Fruit fly (Drosophila melanogaster) whole organism, wandering third instar larva: ENCODE results near the gene Lsp2.

Source experiments
- Abd-B ChIP-seq: fragments of >200 bp; optimal IDR thresholded peaks from 2 replicates; lab custom pipeline; 2017; ENCODE audit warnings: missing biosample characterization, missing genetic modification characterization
- CG32264 ChIP-seq: fragments of 200-800 bp; sonication (Bioruptor generic); optimal IDR thresholded peaks from 2 replicates; lab custom pipeline; 2016; ENCODE audit warnings: missing biosample characterization, missing genetic modification characterization
- CG9705 ChIP-seq: fragments of 200-800 bp; sonication (Bioruptor generic); optimal IDR thresholded peaks from 2 replicates; lab custom pipeline; 2018; ENCODE audit warnings: missing biosample characterization, mild to moderate bottlenecking, missing genetic modification characterization
- CrebA ChIP-seq: fragments of 200-800 bp; sonication (Bioruptor generic); optimal IDR thresholded peaks from 2 replicates; lab custom pipeline; 2016; ENCODE audit warnings: missing biosample characterization, mild to moderate bottlenecking, missing genetic modification characterization, borderline replicate concordance
- Dfd ChIP-seq: fragments of >200 bp; optimal IDR thresholded peaks from 2 replicates; lab custom pipeline; 2017; ENCODE audit warnings: missing biosample characterization, missing genetic modification characterization
- Dif ChIP-seq: fragments of 200-275, 200-300 bp; sonication (Bioruptor generic); optimal IDR thresholded peaks from 2 replicates; lab custom pipeline; 2018; ENCODE audit warnings: missing biosample characterization, missing genetic modification characterization; ENCODE audit not compliant: partially characterized antibody
- GATAd ChIP-seq: sonication (Bioruptor generic); optimal IDR thresholded peaks from 2 replicates; lab custom pipeline; 2016; ENCODE audit warnings: missing biosample characterization, missing genetic modification characterization
- HLH106 ChIP-seq: fragments of 200-800 bp; optimal IDR thresholded peaks from 3 replicates; lab custom pipeline; 2019; ENCODE audit warnings: missing biosample characterization, mild to moderate bottlenecking, missing genetic modification characterization, moderate library complexity
- Hnf4 ChIP-seq: fragments of 200-800 bp; sonication (Bioruptor generic); optimal IDR thresholded peaks from 2 replicates; lab custom pipeline; 2016; ENCODE audit warnings: missing biosample characterization, mild to moderate bottlenecking, missing genetic modification characterization
- Hr78 ChIP-seq: fragments of >200 bp; optimal IDR thresholded peaks from 2 replicates; lab custom pipeline; 2017; ENCODE audit warnings: missing biosample characterization, missing genetic modification characterization
- Hr83 ChIP-seq: fragments of 200-300 bp; sonication (Bioruptor generic); optimal IDR thresholded peaks from 2 replicates; lab custom pipeline; 2016; ENCODE audit warnings: missing biosample characterization, mild to moderate bottlenecking, missing genetic modification characterization, moderate library complexity; ENCODE audit not compliant: poor library complexity, severe bottlenecking
- Jra ChIP-seq: sonication (Bioruptor generic); optimal IDR thresholded peaks from 2 replicates; lab custom pipeline; 2016; ENCODE audit warnings: missing biosample characterization, missing genetic modification characterization
- Mio ChIP-seq: sonication (Bioruptor generic); optimal IDR thresholded peaks from 2 replicates; lab custom pipeline; 2016; ENCODE audit warnings: missing biosample characterization, missing genetic modification characterization
- Myc ChIP-seq: fragments of >200 bp; optimal IDR thresholded peaks from 2 replicates; lab custom pipeline; 2017
- N ChIP-seq: fragments of >200 bp; optimal IDR thresholded peaks from 2 replicates; lab custom pipeline; 2018; ENCODE audit warnings: missing biosample characterization, missing external identifiers, missing genetic modification characterization
- OdsH ChIP-seq: fragments of 200-800 bp; sonication (Bioruptor generic); optimal IDR thresholded peaks from 2 replicates; lab custom pipeline; 2016; ENCODE audit warnings: missing biosample characterization, mild to moderate bottlenecking, missing genetic modification characterization
- Rel ChIP-seq, 2 experiments: fragments of 200-800 bp; sonication (Bioruptor generic) in 1 of 2; optimal IDR thresholded peaks; 2 replicates in 1 of 2; 3 replicates in 1 of 2; lab custom pipeline; 2016 to 2019; ENCODE audit warnings: mild to moderate bottlenecking in 2 of 2, missing biosample characterization in 2 of 2, missing genetic modification characterization in 2 of 2, moderate library complexity in 1 of 2
- Sp1 ChIP-seq: fragments of 200-800 bp; sonication (Bioruptor generic); optimal IDR thresholded peaks from 3 replicates; lab custom pipeline; 2019; ENCODE audit warnings: missing biosample characterization, mild to moderate bottlenecking, missing genetic modification characterization, moderate library complexity
- Vsx2 ChIP-seq: fragments of 200-300, 225-300 bp; sonication (Bioruptor generic); optimal IDR thresholded peaks from 2 replicates; lab custom pipeline; 2018; ENCODE audit warnings: missing biosample characterization, missing genetic modification characterization; ENCODE audit not compliant: partially characterized antibody
- br ChIP-seq: fragments of 200-800 bp; sonication (Bioruptor generic); optimal IDR thresholded peaks from 2 replicates; lab custom pipeline; 2016; ENCODE audit warnings: missing biosample characterization, missing genetic modification characterization
- brk ChIP-seq: fragments of 200-800 bp; sonication (Bioruptor generic); optimal IDR thresholded peaks from 2 replicates; lab custom pipeline; 2016; ENCODE audit warnings: missing biosample characterization, mild to moderate bottlenecking, missing genetic modification characterization
- dl ChIP-seq, 2 experiments: fragments of 175-275, 200-275 bp in 1 of 2; fragments of 200-275 bp in 1 of 2; sonication (Bioruptor generic); optimal IDR thresholded peaks; lab custom pipeline; 2018; ENCODE audit warnings: mild to moderate bottlenecking in 2 of 2, missing biosample characterization in 2 of 2, missing genetic modification characterization in 2 of 2, moderate library complexity in 2 of 2; ENCODE audit not compliant: partially characterized antibody in 2 of 2, insufficient read depth in 1 of 2
- dmrt93B ChIP-seq: fragments of 200-800 bp; sonication (Bioruptor generic); optimal IDR thresholded peaks from 2 replicates; lab custom pipeline; 2018; ENCODE audit warnings: missing biosample characterization, mild to moderate bottlenecking, missing genetic modification characterization
- dsf ChIP-seq: sonication (Bioruptor generic); optimal IDR thresholded peaks from 2 replicates; lab custom pipeline; 2016; ENCODE audit warnings: missing biosample characterization, missing genetic modification characterization, borderline replicate concordance
- ey ChIP-seq: fragments of 200-800 bp; sonication (Bioruptor generic); optimal IDR thresholded peaks from 2 replicates; lab custom pipeline; 2016; ENCODE audit warnings: missing biosample characterization, missing genetic modification characterization
- foxo ChIP-seq, 2 experiments: fragments of 200-800 bp; sonication (Bioruptor generic); optimal IDR thresholded peaks; 2 replicates in 1 of 2; 3 replicates in 1 of 2; lab custom pipeline; 2016 to 2017; ENCODE audit warnings: missing biosample characterization in 2 of 2, missing genetic modification characterization in 2 of 2
- fru ChIP-seq: fragments of 200-800 bp; sonication (Bioruptor generic); optimal IDR thresholded peaks from 3 replicates; lab custom pipeline; 2016; ENCODE audit warnings: missing biosample characterization, mild to moderate bottlenecking, missing genetic modification characterization
- h ChIP-seq: fragments of 200-800 bp; sonication (Bioruptor generic); optimal IDR thresholded peaks from 3 replicates; lab custom pipeline; 2016; ENCODE audit warnings: missing biosample characterization, mild to moderate bottlenecking, missing genetic modification characterization
- jim ChIP-seq: fragments of 175-275, 200-325 bp; sonication (Bioruptor generic); optimal IDR thresholded peaks from 2 replicates; lab custom pipeline; 2016; ENCODE audit warnings: missing biosample characterization, mild to moderate bottlenecking, missing genetic modification characterization
- lola ChIP-seq: fragments of >200 bp; optimal IDR thresholded peaks from 2 replicates; lab custom pipeline; 2017; ENCODE audit warnings: missing biosample characterization, missing genetic modification characterization
- pan ChIP-seq: fragments of >200 bp; optimal IDR thresholded peaks from 2 replicates; lab custom pipeline; 2017
- psq ChIP-seq: fragments of 200-800 bp; sonication (Bioruptor generic); optimal IDR thresholded peaks from 3 replicates; lab custom pipeline; 2017; ENCODE audit warnings: missing biosample characterization, mild to moderate bottlenecking, missing genetic modification characterization, moderate library complexity
- rgr ChIP-seq: fragments of 200-800 bp; sonication (Bioruptor generic); optimal IDR thresholded peaks from 3 replicates; lab custom pipeline; 2016; ENCODE audit warnings: missing biosample characterization, mild to moderate bottlenecking, missing genetic modification characterization
- sage ChIP-seq: fragments of 200-800 bp; sonication (Bioruptor generic); optimal IDR thresholded peaks from 2 replicates; lab custom pipeline; 2016; ENCODE audit warnings: missing biosample characterization, mild to moderate bottlenecking, missing genetic modification characterization
- sv ChIP-seq: fragments of 200-800 bp; sonication (Bioruptor generic); optimal IDR thresholded peaks from 3 replicates; lab custom pipeline; 2016; ENCODE audit warnings: missing biosample characterization, missing genetic modification characterization
- tai ChIP-seq: sonication (Bioruptor generic); optimal IDR thresholded peaks from 2 replicates; lab custom pipeline; 2016; ENCODE audit warnings: missing biosample characterization, missing genetic modification characterization
- usp ChIP-seq: fragments of >200 bp; optimal IDR thresholded peaks from 2 replicates; lab custom pipeline; 2017; ENCODE audit warnings: missing biosample characterization, missing genetic modification characterization
- woc ChIP-seq: sonication (Bioruptor generic); optimal IDR thresholded peaks from 2 replicates; lab custom pipeline; 2016; ENCODE audit warnings: missing biosample characterization, mild to moderate bottlenecking, missing genetic modification characterization

Lsp2 gene

DNA sequence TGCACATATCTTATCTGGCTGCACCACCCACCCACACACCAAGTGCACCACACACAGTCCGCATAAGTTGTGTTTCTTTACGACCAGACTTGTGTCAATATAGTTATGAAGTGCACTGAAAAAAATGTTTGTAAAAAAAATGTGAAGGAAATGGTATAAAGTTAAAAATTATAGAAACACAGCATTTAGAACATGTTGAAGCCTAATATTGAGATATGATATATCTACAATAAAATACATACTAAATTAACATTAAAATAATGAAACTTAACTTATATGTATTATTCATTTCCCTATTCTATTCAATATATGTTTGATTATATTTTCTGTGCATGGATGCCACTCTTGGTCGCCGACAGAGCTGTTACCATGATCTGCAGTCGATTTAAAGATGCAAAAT is 16.2 kb upstream of the Lsp2 start:
- TF ChIP-seq Hr78 (GFP tag; lab: Kevin White, UChicago) (no peak), fru (GFP tag; lab: Kevin White, UChicago) (no peak), Myc (lab: Kevin White, UChicago) (no peak), OdsH (GFP tag; lab: Kevin White, UChicago) (no peak), Mio (no peak), dmrt93B (GFP tag; lab: Kevin White, UChicago) (no peak), brk (GFP tag; lab: Kevin White, UChicago) (no peak), Dfd (GFP tag; lab: Kevin White, UChicago) (no peak), CrebA (GFP tag; lab: Kevin White, UChicago) (no peak), psq (no peak), Jra (no peak), Sp1 (GFP tag; lab: Kevin White, UChicago) (no peak), HLH106 (no peak), rgr (GFP tag; lab: Kevin White, UChicago) (no peak), Vsx2 (GFP tag; lab: Kevin White, UChicago) (no peak)

DNA sequence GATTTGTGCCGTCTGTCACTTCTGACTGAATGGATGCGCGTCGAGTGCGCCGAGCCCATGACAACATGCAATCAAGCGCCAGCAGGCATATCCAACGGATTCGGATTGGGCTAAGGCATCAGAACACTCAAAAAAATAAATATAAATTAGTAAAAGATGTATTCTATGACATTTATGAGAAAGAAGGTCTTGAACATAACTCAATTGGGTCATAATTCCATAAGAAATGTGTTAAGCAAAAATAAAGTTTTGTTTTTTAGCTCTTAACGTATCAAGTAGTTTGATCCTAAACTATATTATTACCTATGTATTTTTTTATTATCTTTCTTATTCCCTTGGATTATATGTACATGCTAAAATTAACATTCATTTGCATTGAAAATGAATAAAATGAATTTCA is 15.6 kb upstream of the Lsp2 start:
- no peak for TF ChIP-seq Hr83 (GFP tag; lab: Kevin White, UChicago)
- no peak for TF ChIP-seq Jra
- no peak for TF ChIP-seq Dfd (GFP tag; lab: Kevin White, UChicago)
- no peak for TF ChIP-seq jim (GFP tag; lab: Kevin White, UChicago)
- no peak for TF ChIP-seq brk (GFP tag; lab: Kevin White, UChicago)
- TF ChIP-seq HLH106, result no peak

DNA sequence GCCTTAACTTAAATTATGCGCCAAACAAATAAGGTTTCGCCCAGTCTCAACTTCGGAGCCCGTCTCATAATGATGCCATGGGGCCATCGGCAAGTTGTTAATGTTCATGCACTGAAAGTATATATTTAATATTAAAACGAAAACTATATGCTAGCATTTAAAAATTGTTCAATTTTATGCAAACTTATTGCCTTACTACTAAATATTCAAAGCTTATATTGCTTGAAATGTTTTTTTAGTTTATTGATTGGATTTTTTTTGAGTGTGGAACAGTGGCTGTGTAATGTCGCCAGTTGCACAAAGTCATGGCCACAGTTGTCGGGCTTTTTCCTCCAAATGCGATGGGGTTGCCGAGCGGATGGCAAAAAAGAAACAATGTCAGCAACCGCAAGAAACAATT is 15.0 kb upstream of the Lsp2 start:
- TF ChIP-seq HLH106, result peak; percentile 78
- no peak for TF ChIP-seq CrebA (GFP tag; lab: Kevin White, UChicago)
- TF ChIP-seq Sp1 (GFP tag; lab: Kevin White, UChicago), result peak; percentile 74
- TF ChIP-seq Rel (GFP tag; optimal IDR thresholded peaks at IDR 0.05; lab: Kevin White, UChicago), result no peak
- no peak for TF ChIP-seq Rel (tag; optimal IDR thresholded peaks at IDR 0.05; lab: Kevin White, UChicago)
- no peak for TF ChIP-seq usp (GFP tag; lab: Kevin White, UChicago)
- TF ChIP-seq OdsH (GFP tag; lab: Kevin White, UChicago), result peak; percentile 77
- peak; percentile 79 for TF ChIP-seq Hnf4 (GFP tag; lab: Kevin White, UChicago)
- TF ChIP-seq Dif (GFP tag; lab: Kevin White, UChicago), result no peak
- peak; percentile 73 for TF ChIP-seq rgr (GFP tag; lab: Kevin White, UChicago)
- no peak for TF ChIP-seq sv
- TF ChIP-seq Vsx2 (GFP tag; lab: Kevin White, UChicago), result no peak
- peak; percentile 62 for TF ChIP-seq dmrt93B (GFP tag; lab: Kevin White, UChicago)
- peak in 1 of 2 experiments; percentile 74 for TF ChIP-seq foxo (GFP tag; optimal IDR thresholded peaks at IDR 0.05; lab: Kevin White, UChicago)
- no peak for TF ChIP-seq dl (GFP tag; optimal IDR thresholded peaks at IDR 0.05; lab: Kevin White, UChicago; ENCODE audit: insufficient read depth in 1 of 2, partially characterized antibody in 2 of 2)
- TF ChIP-seq Myc (lab: Kevin White, UChicago), result no peak
- no peak for TF ChIP-seq pan (lab: Kevin White, UChicago)
- peak; percentile 79 for TF ChIP-seq br (GFP tag; lab: Kevin White, UChicago)
- TF ChIP-seq Mio, result no peak
- TF ChIP-seq Abd-B (GFP tag; lab: Kevin White, UChicago), result no peak
- no peak for TF ChIP-seq Dfd (GFP tag; lab: Kevin White, UChicago)
- TF ChIP-seq N, result no peak
- peak; percentile 68 for TF ChIP-seq ey (GFP tag; lab: Kevin White, UChicago)
- TF ChIP-seq psq, result peak; percentile 50
- peak; percentile 75 for TF ChIP-seq woc
- no peak for TF ChIP-seq Hr78 (GFP tag; lab: Kevin White, UChicago)
- TF ChIP-seq dsf (GFP tag; lab: Kevin White, UChicago), result no peak
- TF ChIP-seq jim (GFP tag; lab: Kevin White, UChicago), result no peak
- TF ChIP-seq Hr83 (GFP tag; lab: Kevin White, UChicago), result no peak
- TF ChIP-seq Jra, result peak; percentile 37
- no peak for TF ChIP-seq GATAd (GFP tag; lab: Kevin White, UChicago)
- no peak for TF ChIP-seq lola (GFP tag; lab: Kevin White, UChicago)
- TF ChIP-seq tai (GFP tag; lab: Kevin White, UChicago), result peak; percentile 67
- TF ChIP-seq fru (GFP tag; lab: Kevin White, UChicago), result peak; percentile 80
- TF ChIP-seq brk (GFP tag; lab: Kevin White, UChicago), result peak; percentile 71
- TF ChIP-seq h (GFP tag; lab: Kevin White, UChicago), result peak; percentile 82
- TF ChIP-seq CG9705 (GFP tag; lab: Kevin White, UChicago), result no peak
- peak; percentile 70 for TF ChIP-seq sage (GFP tag; lab: Kevin White, UChicago)
- peak; percentile 15 for TF ChIP-seq CG32264 (GFP tag; lab: Kevin White, UChicago)
